Fruit fly (Drosophila melanogaster): ENCODE results near the gene Uch.

Gene Uch

DNA sequence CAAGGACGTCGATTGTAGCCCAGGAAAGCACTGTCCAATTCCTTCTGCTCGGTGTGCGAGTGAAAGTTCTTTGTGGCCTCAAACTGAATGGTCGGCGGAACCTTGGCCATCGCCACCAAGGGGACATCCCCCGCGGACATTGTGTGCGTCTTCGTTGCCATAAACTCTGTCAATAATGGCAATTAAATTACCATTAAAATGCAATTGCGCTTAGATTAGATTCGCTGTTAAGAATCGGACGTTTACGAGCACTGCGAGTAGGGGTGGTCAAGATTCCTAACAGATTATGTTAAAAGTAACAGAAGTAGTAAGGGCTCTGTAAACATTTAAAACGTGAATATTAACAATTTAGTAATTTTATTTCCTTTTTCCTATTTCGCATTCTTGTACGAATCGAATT, 2.1 kb upstream of the Uch start, which contains the start of gene daed (continued):
- TF ChIP-seq Sox102F (GFP tag; optimal IDR thresholded peaks at IDR 0.05) (no peak), CG17385 (GFP tag; optimal IDR thresholded peaks at IDR 0.05) (no peak), Sry-β (GFP tag; optimal IDR thresholded peaks at IDR 0.05) (no peak), CG1832 (GFP tag; optimal IDR thresholded peaks at IDR 0.05) (no peak), CG1603 (tag; optimal IDR thresholded peaks at IDR 0.05) (no peak), zen2 (GFP tag; IDR thresholded peaks at IDR 0.05; ENCODE audit: partially characterized antibody) (no peak), btn (GFP tag; optimal IDR thresholded peaks at IDR 0.05) (no peak), CG3065 (GFP tag; optimal IDR thresholded peaks at IDR 0.05) (no peak), row (GFP tag; IDR thresholded peaks at IDR 0.05) (no peak), CG18011 (GFP tag; optimal IDR thresholded peaks at IDR 0.05) (no peak), Dll (GFP tag; IDR thresholded peaks at IDR 0.05; ENCODE audit: partially characterized antibody) (0 out of 4 replicates have a peak, but pooled peaks have one; percentile 33), Sry-δ (GFP tag; optimal IDR thresholded peaks at IDR 0.05) (peak; percentile 8), Gsc (GFP tag; IDR thresholded peaks at IDR 0.05) (no peak), emc (GFP tag; optimal IDR thresholded peaks at IDR 0.05) (no peak), odd (GFP tag; optimal IDR thresholded peaks at IDR 0.05) (no peak), pita (GFP tag; optimal IDR thresholded peaks at IDR 0.05) (no peak), gcm (GFP tag; optimal IDR thresholded peaks at IDR 0.05) (no peak), ase (GFP tag; IDR thresholded peaks at IDR 0.05) (no peak), luna (GFP tag; optimal IDR thresholded peaks at IDR 0.05) (no peak), pum (GFP tag; optimal IDR thresholded peaks at IDR 0.05) (no peak), CG7928 (GFP tag; optimal IDR thresholded peaks at IDR 0.05) (no peak), CG17802 (tag; optimal IDR thresholded peaks at IDR 0.05) (no peak), lbe (GFP tag; optimal IDR thresholded peaks at IDR 0.05) (peak; percentile 35), jumu (GFP tag; optimal IDR thresholded peaks at IDR 0.05) (no peak), zen (tag; optimal IDR thresholded peaks at IDR 0.05) (peak; percentile 99), Rfx (GFP tag; IDR thresholded peaks at IDR 0.05) (no peak), CG12236 (GFP tag; optimal IDR thresholded peaks at IDR 0.05) (no peak), mirr (GFP tag; optimal IDR thresholded peaks at IDR 0.05) (no peak), CG4820 (GFP tag; optimal IDR thresholded peaks at IDR 0.05) (no peak), tna (GFP tag; IDR thresholded peaks at IDR 0.05; ENCODE audit: partially characterized antibody) (no peak), ara (GFP tag; IDR thresholded peaks at IDR 0.05) (no peak), CG4617 (GFP tag; optimal IDR thresholded peaks at IDR 0.05; ENCODE audit: borderline replicate concordance) (peak; percentile 29), CG4404 (GFP tag; IDR thresholded peaks at IDR 0.05) (no peak), unc-4 (GFP tag; IDR thresholded peaks at IDR 0.05; ENCODE audit: partially characterized antibody) (no peak), dm (GFP tag; optimal IDR thresholded peaks at IDR 0.05) (no peak), Elba2 (GFP tag; optimal IDR thresholded peaks at IDR 0.05) (no peak), stwl (tag; optimal IDR thresholded peaks at IDR 0.05) (peak; percentile 42), tin (GFP tag; optimal IDR thresholded peaks at IDR 0.05) (no peak), Camta (GFP tag; optimal IDR thresholded peaks at IDR 0.05) (no peak), CG9609 (GFP tag; optimal IDR thresholded peaks at IDR 0.05) (no peak), CG7987 (GFP tag; optimal IDR thresholded peaks at IDR 0.05) (no peak), Nf-YB (GFP tag; optimal IDR thresholded peaks at IDR 0.05) (no peak), Ptx1 (GFP tag; IDR thresholded peaks at IDR 0.05) (no peak), sna (GFP tag; IDR thresholded peaks at IDR 0.05; ENCODE audit: partially characterized antibody) (no peak), CG14710 (tag; optimal IDR thresholded peaks at IDR 0.05) (peak; percentile 67), CG32772 (GFP tag; IDR thresholded peaks at IDR 0.05) (no peak), CG3407 (GFP tag; optimal IDR thresholded peaks at IDR 0.05) (no peak), Antp (GFP tag; optimal IDR thresholded peaks at IDR 0.05) (no peak), Chrac-16 (GFP tag; optimal IDR thresholded peaks at IDR 0.05) (no peak), ATbp (GFP tag; optimal IDR thresholded peaks at IDR 0.05) (no peak), CG30020 (tag; optimal IDR thresholded peaks at IDR 0.05) (no peak)
